Fruit fly (Drosophila melanogaster): ENCODE measurements around the gene CG5676.

CG5676 gene

dm6 chr2L:10260750-10261493, 5.2 kb upstream of the CG5676 start, which contains the start of gene Pten (continued):
- TF ChIP-seq CG16815 (GFP tag; optimal IDR thresholded peaks at IDR 0.05) (no peak), slp2 (GFP tag; optimal IDR thresholded peaks at IDR 0.05) (peak; percentile 66), Max (GFP tag; optimal IDR thresholded peaks at IDR 0.05) (peak; percentile 79), croc (GFP tag; conservative IDR thresholded peaks at IDR 0.05) (peak; percentile 31; the same call in 2 of the 3 replicates), Dbx (GFP tag; IDR thresholded peaks at IDR 0.05) (peak; percentile 76; the same call in 2 of the 3 replicates), Lim3 (GFP tag; IDR thresholded peaks at IDR 0.05) (no peak), ranshi (GFP tag; IDR thresholded peaks at IDR 0.05) (no peak), sens (GFP tag) (peak; percentile 96), nmo (GFP tag; optimal IDR thresholded peaks at IDR 0.05) (peak; percentile 88), eyg (GFP tag; optimal IDR thresholded peaks at IDR 0.05) (peak; percentile 43), zfh1 (GFP tag; IDR thresholded peaks at IDR 0.05) (peak; percentile 58; the same call in 2 of the 3 replicates), CG3163 (GFP tag; optimal IDR thresholded peaks at IDR 0.05) (peak; percentile 27), Mad (GFP tag; optimal IDR thresholded peaks at IDR 0.05) (peak; percentile 43), corto (GFP tag; optimal IDR thresholded peaks at IDR 0.05) (peak; percentile 12), CG8924 (tag; optimal IDR thresholded peaks at IDR 0.05) (peak; percentile 80), YL-1 (GFP tag; optimal IDR thresholded peaks at IDR 0.05) (peak; percentile 79), jigr1 (GFP tag; IDR thresholded peaks at IDR 0.05) (peak; percentile 88; the same call in 1 of the 3 replicates), stwl (tag; optimal IDR thresholded peaks at IDR 0.05) (peak; percentile 60), Bdp1 (GFP tag; optimal IDR thresholded peaks at IDR 0.05) (no peak), chm (GFP tag; IDR thresholded peaks at IDR 0.05) (no peak), grn (GFP tag; optimal IDR thresholded peaks at IDR 0.05) (peak; percentile 49), CG14050 (GFP tag; IDR thresholded peaks at IDR 0.05) (peak; percentile 43; the same call in 2 of the 3 replicates), tup (GFP tag; optimal IDR thresholded peaks at IDR 0.05) (no peak), jumu (GFP tag; optimal IDR thresholded peaks at IDR 0.05) (peak; percentile 64), CG4404 (GFP tag; IDR thresholded peaks at IDR 0.05) (no peak), MESR4 (GFP tag; optimal IDR thresholded peaks at IDR 0.05) (peak; percentile 92), Fer2 (tag; optimal IDR thresholded peaks at IDR 0.05) (peak; percentile 14), repo (GFP tag; optimal IDR thresholded peaks at IDR 0.05) (peak; percentile 42), CG42726 (GFP tag; IDR thresholded peaks at IDR 0.05; ENCODE audit: partially characterized antibody) (peak; percentile 82; the same call in 1 of the 2 replicates), unc-4 (GFP tag; IDR thresholded peaks at IDR 0.05; ENCODE audit: partially characterized antibody) (peak; percentile 75), CG10431 (GFP tag; optimal IDR thresholded peaks at IDR 0.05) (peak; percentile 26), CG11398 (GFP tag; optimal IDR thresholded peaks at IDR 0.05) (peak; percentile 49), CG4360 (GFP tag; IDR thresholded peaks at IDR 0.05) (peak; percentile 51; the same call in 1 of the 2 replicates), CG6854 (GFP tag; optimal IDR thresholded peaks at IDR 0.05) (peak; percentile 5), PHDP (tag; optimal IDR thresholded peaks at IDR 0.05) (peak; percentile 49), Camta (GFP tag; optimal IDR thresholded peaks at IDR 0.05) (peak; percentile 78), ERR (GFP tag; optimal IDR thresholded peaks at IDR 0.05) (peak; percentile 9), run (tag; optimal IDR thresholded peaks at IDR 0.05) (no peak), Scr (GFP tag; IDR thresholded peaks at IDR 0.05; ENCODE audit: partially characterized antibody) (peak; percentile 89), nerfin-2 (GFP tag; IDR thresholded peaks at IDR 0.05; ENCODE audit: partially characterized antibody) (peak; percentile 89), Fer1 (GFP tag; optimal IDR thresholded peaks at IDR 0.05) (peak; percentile 55), CG14441 (GFP tag; IDR thresholded peaks at IDR 0.05) (no peak), CG34376 (GFP tag; optimal IDR thresholded peaks at IDR 0.05) (peak; percentile 35), yki (optimal IDR thresholded peaks at IDR 0.05) (no peak), bigmax (GFP tag; optimal IDR thresholded peaks at IDR 0.05) (no peak), CG17359 (tag; optimal IDR thresholded peaks at IDR 0.05) (peak; percentile 80), Atf-2 (GFP tag; optimal IDR thresholded peaks at IDR 0.05) (peak; percentile 52), schlank (tag; optimal IDR thresholded peaks at IDR 0.05) (no peak), pb (GFP tag; optimal IDR thresholded peaks at IDR 0.05) (peak; percentile 31), zfh2 (GFP tag; optimal IDR thresholded peaks at IDR 0.05) (peak; percentile 43)

Data from whole organism, embryonic.